Worm (Caenorhabditis elegans): ENCODE results near the gene C13E3.1.

C13E3.1 gene

DNA sequence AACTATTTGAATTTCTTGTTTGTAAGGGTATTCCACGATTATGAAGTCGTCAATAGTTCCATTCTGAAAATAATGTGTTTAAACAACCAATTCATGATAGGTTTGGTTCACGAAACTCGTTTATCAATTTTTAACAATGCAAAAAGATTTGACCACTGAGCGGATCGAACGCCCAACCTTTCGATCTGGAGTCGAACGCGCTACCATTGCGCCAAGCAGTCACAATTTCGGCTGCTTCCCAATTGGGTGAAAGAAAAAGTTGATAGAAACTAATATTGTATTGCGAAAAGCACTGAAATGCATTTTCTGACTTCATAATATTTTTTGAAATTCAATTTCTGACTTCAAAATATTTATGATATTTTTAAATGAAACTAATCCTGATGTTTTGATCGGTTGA, 52.1 kb downstream of the C13E3.1 start:
- no peak for TF ChIP-seq ceh-48 (tag; optimal IDR thresholded peaks at IDR 0.05)
- no peak for TF ChIP-seq pat-9 (tag; optimal IDR thresholded peaks at IDR 0.05)
- TF ChIP-seq lin-11 (tag; optimal IDR thresholded peaks at IDR 0.05) = no peak
- TF ChIP-seq sox-2 (GFP tag; IDR thresholded peaks at IDR 0.05) = no peak
- no peak for TF ChIP-seq gmeb-2 (tag; optimal IDR thresholded peaks at IDR 0.05)
- no peak for TF ChIP-seq elt-2 (tag; optimal IDR thresholded peaks at IDR 0.05)
- TF ChIP-seq tbx-7 (tag; optimal IDR thresholded peaks at IDR 0.05) = no peak
- TF ChIP-seq pros-1 (tag; optimal IDR thresholded peaks at IDR 0.05) = no peak
- no peak for TF ChIP-seq ahr-1 (tag; optimal IDR thresholded peaks at IDR 0.05)
- TF ChIP-seq ttx-3 (tag; optimal IDR thresholded peaks at IDR 0.05) = no peak
- no peak for TF ChIP-seq ets-4 (tag; optimal IDR thresholded peaks at IDR 0.05)

Measured in whole organism, late embryonic.